Fruit fly (Drosophila melanogaster) whole organism, embryonic: Measurements from ENCODE around the gene ATPsynepsilonL.

ENCODE experiments used
- ATbp ChIP-seq: fragments of 200-800 bp; sonication (Bioruptor generic); optimal IDR thresholded peaks from 2 replicates; lab custom pipeline; 2017; ENCODE audit warnings: missing biosample characterization, mild to moderate bottlenecking, missing genetic modification characterization, missing genetic modification reagents
- CG12299 ChIP-seq: fragments of 200-800 bp; sonication (Bioruptor generic); optimal IDR thresholded peaks from 2 replicates; lab custom pipeline; 2018; ENCODE audit warnings: missing biosample characterization, mild to moderate bottlenecking, missing genetic modification characterization
- CG12391 ChIP-seq: fragments of 200-800 bp; sonication (Bioruptor generic); optimal IDR thresholded peaks from 3 replicates; lab custom pipeline; 2018; ENCODE audit warnings: missing biosample characterization, mild to moderate bottlenecking, missing genetic modification characterization, moderate library complexity
- CG13775 ChIP-seq: fragments of 200-800 bp; sonication (Bioruptor generic); optimal IDR thresholded peaks from 3 replicates; lab custom pipeline; 2017; ENCODE audit warnings: missing biosample characterization, mild to moderate bottlenecking, missing genetic modification characterization
- CG15073 ChIP-seq: fragments of 200-800 bp; sonication (Bioruptor generic); optimal IDR thresholded peaks from 2 replicates; lab custom pipeline; 2016; ENCODE audit warnings: missing biosample characterization, missing genetic modification characterization
- CG15479 ChIP-seq: fragments of 200-800 bp; sonication (Bioruptor generic); optimal IDR thresholded peaks from 3 replicates; lab custom pipeline; 2019; ENCODE audit warnings: missing biosample characterization, mild to moderate bottlenecking, missing genetic modification characterization, moderate library complexity
- CG1603 ChIP-seq: fragments of 200-800 bp; sonication (Bioruptor generic); optimal IDR thresholded peaks from 2 replicates; lab custom pipeline; 2019; ENCODE audit warnings: missing biosample characterization, mild to moderate bottlenecking, missing genetic modification characterization, moderate library complexity
- CG3847 ChIP-seq: fragments of 200-800 bp; sonication (Bioruptor generic); IDR thresholded peaks from 2 replicates; pipeline ENCODE4 v1.3.6; 2022; ENCODE audit warnings: missing biosample characterization, missing genetic modification characterization
- CG4404 ChIP-seq: fragments of 200-800 bp; sonication (Bioruptor generic); IDR thresholded peaks from 2 replicates; pipeline ENCODE4 v1.3.6; 2022; ENCODE audit warnings: missing biosample characterization, missing genetic modification characterization
- CG6689 ChIP-seq: fragments of 200-800 bp; sonication (Bioruptor generic); IDR thresholded peaks from 2 replicates; pipeline ENCODE4 v1.3.6; 2022; ENCODE audit warnings: missing biosample characterization, missing genetic modification characterization
- CG8765 ChIP-seq: fragments of 200-800 bp; sonication (Bioruptor generic); IDR thresholded peaks from 2 replicates; pipeline ENCODE4 v1.3.6; 2022; ENCODE audit warnings: missing biosample characterization, missing genetic modification characterization
- CG9215 ChIP-seq: fragments of 200-800 bp; sonication (Bioruptor generic); IDR thresholded peaks from 2 replicates; pipeline ENCODE4 v1.3.6; 2022; ENCODE audit warnings: missing biosample characterization, missing genetic modification characterization
- CG9797 ChIP-seq: fragments of 200-800 bp; sonication (Bioruptor generic); optimal IDR thresholded peaks from 3 replicates; lab custom pipeline; 2018; ENCODE audit warnings: missing biosample characterization, mild to moderate bottlenecking, missing genetic modification characterization
- CG9876 ChIP-seq: fragments of 200-800 bp; sonication (Bioruptor generic); optimal IDR thresholded peaks from 2 replicates; lab custom pipeline; 2016; ENCODE audit warnings: missing biosample characterization, missing genetic modification characterization
- CTCF ChIP-seq: fragments of 200-800 bp; sonication (Bioruptor generic); optimal IDR thresholded peaks from 2 replicates; lab custom pipeline; 2017; ENCODE audit warnings: missing biosample characterization, mild to moderate bottlenecking, missing genetic modification characterization, moderate library complexity
- Deaf1 ChIP-seq: fragments of 200-800 bp; optimal IDR thresholded peaks from 3 replicates; lab custom pipeline; 2019; ENCODE audit warnings: missing biosample characterization, mild to moderate bottlenecking, missing genetic modification characterization, moderate library complexity
- Fer1 ChIP-seq: fragments of 200-800 bp; sonication (Bioruptor generic); optimal IDR thresholded peaks from 2 replicates; lab custom pipeline; 2017; ENCODE audit warnings: missing biosample characterization, mild to moderate bottlenecking, missing genetic modification characterization
- Hmx ChIP-seq: fragments of 200-800 bp; sonication (Bioruptor generic); optimal IDR thresholded peaks from 2 replicates; lab custom pipeline; 2016; ENCODE audit warnings: missing biosample characterization, missing genetic modification characterization
- Ptx1 ChIP-seq: fragments of 200-800 bp; sonication (Bioruptor generic); IDR thresholded peaks from 2 replicates; pipeline ENCODE4 v1.3.6; 2022; ENCODE audit warnings: missing biosample characterization, missing genetic modification characterization
- Sox102F ChIP-seq: fragments of 200-800 bp; sonication (Bioruptor generic); optimal IDR thresholded peaks from 2 replicates; lab custom pipeline; 2018; ENCODE audit warnings: missing biosample characterization, mild to moderate bottlenecking, missing genetic modification characterization, moderate library complexity
- ac ChIP-seq: fragments of 200-800 bp; sonication (Bioruptor generic); optimal IDR thresholded peaks from 3 replicates; lab custom pipeline; 2017; ENCODE audit warnings: missing biosample characterization, mild to moderate bottlenecking, missing genetic modification characterization
- chinmo ChIP-seq: fragments of 200-800 bp; sonication (Bioruptor generic); IDR thresholded peaks from 4 replicates; pipeline ENCODE4 v1.3.6; 2022; ENCODE audit warnings: missing biosample characterization, missing genetic modification characterization; ENCODE audit not compliant: partially characterized antibody
- chm ChIP-seq: fragments of 200-800 bp; sonication (Bioruptor generic); IDR thresholded peaks from 2 replicates; pipeline ENCODE4 v1.3.6; 2022; ENCODE audit warnings: missing biosample characterization, missing genetic modification characterization
- grau ChIP-seq: fragments of 200-800 bp; optimal IDR thresholded peaks from 3 replicates; lab custom pipeline; 2019; ENCODE audit warnings: missing biosample characterization, mild to moderate bottlenecking, missing genetic modification characterization, moderate library complexity
- gsb-n ChIP-seq: fragments of 200-800 bp; sonication (Bioruptor generic); optimal IDR thresholded peaks from 3 replicates; lab custom pipeline; 2018; ENCODE audit warnings: missing biosample characterization, mild to moderate bottlenecking, missing genetic modification characterization
- hb ChIP-seq: fragments of 200-800 bp; sonication (Bioruptor generic); IDR thresholded peaks from 3 replicates; pipeline ENCODE4 v1.3.6; 2022; ENCODE audit warnings: missing biosample characterization, missing genetic modification characterization; ENCODE audit not compliant: partially characterized antibody
- insv ChIP-seq, 2 experiments: fragments of 200-800 bp; sonication (Bioruptor generic); optimal IDR thresholded peaks; 3 replicates each; lab custom pipeline; 2016 to 2018; ENCODE audit warnings: missing biosample characterization in 2 of 2, missing genetic modification characterization in 2 of 2
- inv ChIP-seq: fragments of 200-800 bp; sonication (Bioruptor generic); IDR thresholded peaks from 2 replicates; pipeline ENCODE4 v1.3.6; 2022; ENCODE audit warnings: missing biosample characterization, missing genetic modification characterization; ENCODE audit not compliant: partially characterized antibody
- mam ChIP-seq: fragments of 200-800 bp; sonication (Bioruptor generic); optimal IDR thresholded peaks from 3 replicates; lab custom pipeline; 2016; ENCODE audit warnings: missing biosample characterization, missing genetic modification characterization
- oc ChIP-seq: fragments of 200-800 bp; sonication (Bioruptor generic); optimal IDR thresholded peaks from 2 replicates; lab custom pipeline; 2018; ENCODE audit warnings: missing biosample characterization, mild to moderate bottlenecking, missing genetic modification characterization, moderate library complexity
- phol ChIP-seq: fragments of 200-800 bp; sonication (Bioruptor generic); optimal IDR thresholded peaks from 3 replicates; lab custom pipeline; 2018; ENCODE audit warnings: missing biosample characterization, mild to moderate bottlenecking, missing genetic modification characterization, moderate library complexity
- pros ChIP-seq: fragments of 200-800 bp; sonication (Bioruptor generic); optimal IDR thresholded peaks from 3 replicates; lab custom pipeline; 2019; ENCODE audit warnings: missing biosample characterization, mild to moderate bottlenecking, missing genetic modification characterization, moderate library complexity
- pzg ChIP-seq: fragments of 200-800 bp; sonication (Bioruptor generic); optimal IDR thresholded peaks from 3 replicates; lab custom pipeline; 2018; ENCODE audit warnings: missing biosample characterization, mild to moderate bottlenecking, missing genetic modification characterization, moderate library complexity
- sim ChIP-seq: fragments of 200-800 bp; sonication (Bioruptor generic); IDR thresholded peaks from 2 replicates; pipeline ENCODE4 v1.3.6; 2022; ENCODE audit warnings: missing biosample characterization, missing genetic modification characterization
- slbo ChIP-seq: fragments of 200-800 bp; sonication (Bioruptor generic); IDR thresholded peaks from 2 replicates; pipeline ENCODE4 v1.3.6; 2022; ENCODE audit warnings: missing biosample characterization, missing genetic modification characterization
- tll ChIP-seq, 2 experiments: fragments of 200-800 bp in 1 of 2; fragments of >200 bp in 1 of 2; sonication (Bioruptor generic) in 1 of 2; optimal IDR thresholded peaks; 2 replicates each; lab custom pipeline; 2017 to 2019; ENCODE audit warnings: missing biosample characterization in 2 of 2, missing genetic modification characterization in 2 of 2, mild to moderate bottlenecking in 1 of 2, moderate library complexity in 1 of 2
- tup ChIP-seq: fragments of 200-800 bp; sonication (Bioruptor generic); optimal IDR thresholded peaks from 2 replicates; lab custom pipeline; 2016; ENCODE audit warnings: missing biosample characterization, mild to moderate bottlenecking, missing genetic modification characterization, moderate library complexity
- yki ChIP-seq: fragments of >200 bp; optimal IDR thresholded peaks from 3 replicates; lab custom pipeline; 2018
- zen ChIP-seq: fragments of 200-800 bp; sonication (Bioruptor generic); optimal IDR thresholded peaks from 3 replicates; lab custom pipeline; 2018; ENCODE audit warnings: missing biosample characterization, mild to moderate bottlenecking, missing genetic modification characterization, moderate library complexity
- zen2 ChIP-seq: fragments of 200-800 bp; sonication (Bioruptor generic); IDR thresholded peaks from 3 replicates; pipeline ENCODE4 v1.3.6; 2022; ENCODE audit warnings: missing biosample characterization, missing genetic modification characterization; ENCODE audit not compliant: partially characterized antibody

ATPsynepsilonL gene

DNA sequence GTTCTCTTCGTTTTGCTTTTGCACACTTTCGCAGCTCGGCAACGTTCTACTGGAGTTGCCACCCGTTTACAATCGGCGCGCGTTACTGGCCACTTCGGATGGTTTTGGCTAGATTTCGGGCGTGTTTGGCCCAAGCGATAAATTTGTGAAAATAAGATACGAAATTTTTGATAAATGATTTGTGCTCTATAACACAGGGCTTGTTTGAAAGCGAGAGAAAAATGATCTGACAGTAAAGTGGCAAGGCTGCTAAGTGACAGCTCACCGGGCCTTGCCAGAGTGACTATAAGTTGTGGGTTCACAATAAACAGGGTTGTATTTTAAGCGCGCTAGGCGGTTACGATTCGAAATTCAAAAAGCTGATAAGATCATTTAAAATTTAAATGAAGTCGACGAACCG, 11.6 kb upstream of the ATPsynepsilonL start, which contains the start of gene Fmr1 (continued):
- peak; percentile 91 for TF ChIP-seq CG1603
- TF ChIP-seq Fer1, result peak; percentile 56
- TF ChIP-seq grau (tag; lab: Kevin White, UChicago), result peak; percentile 65
- no peak for TF ChIP-seq CG15479
- TF ChIP-seq slbo (GFP tag; lab: Robert Waterston, UW), result peak; percentile 62
- peak; percentile 68 for TF ChIP-seq mam (GFP tag; lab: Kevin White, UChicago)
- no peak for TF ChIP-seq sim (GFP tag; lab: Robert Waterston, UW)
- TF ChIP-seq Hmx (GFP tag; lab: Kevin White, UChicago), result no peak
- no peak; the same call in 1 of the 2 replicates for TF ChIP-seq CG9215
- no peak; the same call in 1 of the 2 replicates for TF ChIP-seq inv
- TF ChIP-seq oc (tag; lab: Kevin White, UChicago), result no peak
- peak; percentile 55; the same call in 1 of the 2 replicates for TF ChIP-seq Ptx1 (GFP tag; lab: Robert Waterston, UW)
- TF ChIP-seq yki (lab: Kevin White, UChicago), result no peak
- peak; percentile 42 for TF ChIP-seq Sox102F (GFP tag; lab: Kevin White, UChicago)
- TF ChIP-seq CG6689, result peak; percentile 50; the same call in 1 of the 2 replicates
- TF ChIP-seq CG9876, result peak; percentile 49
- TF ChIP-seq zen (tag; lab: Kevin White, UChicago), result peak; percentile 36
- TF ChIP-seq CG12299, result peak; percentile 42
- peak; percentile 29 for TF ChIP-seq CTCF
- TF ChIP-seq phol (tag; lab: Kevin White, UChicago), result peak; percentile 74
- no peak for TF ChIP-seq chm (GFP tag; lab: Robert Waterston, UW)

- no peak for TF ChIP-seq CG8765
- peak; percentile 52 for TF ChIP-seq zen (tag; lab: Kevin White, UChicago)
- peak; percentile 24 for TF ChIP-seq Deaf1 (tag; lab: Kevin White, UChicago)
- no peak for TF ChIP-seq CG15073 (GFP tag; lab: Kevin White, UChicago)
- TF ChIP-seq chinmo (GFP tag; lab: Robert Waterston, UW), result 0 out of 4 replicates have a peak, but pooled peaks have one; percentile 8
- TF ChIP-seq CG4404 (GFP tag; lab: Robert Waterston, UW), result no peak
- no peak for TF ChIP-seq pzg
- no peak for TF ChIP-seq tup
- TF ChIP-seq CG15479, result peak; percentile 58
- no peak for TF ChIP-seq grau (tag; lab: Kevin White, UChicago)
- no peak for TF ChIP-seq CG3847 (GFP tag; lab: Robert Waterston, UW)
- peak; percentile 7 for TF ChIP-seq pros (GFP tag; lab: Kevin White, UChicago)
- TF ChIP-seq CG13775 (GFP tag; lab: Kevin White, UChicago), result no peak
- no peak for TF ChIP-seq CG9797 (GFP tag; lab: Kevin White, UChicago)
- TF ChIP-seq insv (GFP tag; optimal IDR thresholded peaks at IDR 0.05; lab: Kevin White, UChicago), result peak in 1 of 2 experiments; percentile 46
- TF ChIP-seq tll (GFP tag; optimal IDR thresholded peaks at IDR 0.05; lab: Kevin White, UChicago), result peak in 1 of 2 experiments; percentile 73
- TF ChIP-seq ATbp (GFP tag; lab: Kevin White, UChicago), result no peak
- TF ChIP-seq ac, result no peak
- peak; percentile 7 for TF ChIP-seq CG12391 (tag; lab: Kevin White, UChicago)
- 0 out of 3 replicates have a peak, but pooled peaks have one; percentile 34 for TF ChIP-seq hb (GFP tag; lab: Robert Waterston, UW)
- TF ChIP-seq zen2, result 0 out of 3 replicates have a peak, but pooled peaks have one; percentile 6
- TF ChIP-seq gsb-n (tag; lab: Kevin White, UChicago), result peak; percentile 68
- TF ChIP-seq, all 482 proteins: peak for 11
Measured at dm6 chr3R:10111150-10111814, 10.3 kb upstream of the ATPsynepsilonL start.
